Fruit fly (Drosophila melanogaster) whole organism: ENCODE results near the gene CG2663.
A peak's percentile ranks its signal among the peaks of the same experiment; 100 is the strongest.

Source experiments
- CG8478 ChIP-seq: fragments of >200 bp; optimal IDR thresholded peaks from 2 replicates; lab custom pipeline; 2018; ENCODE audit warnings: inconsistent platforms
- Dll ChIP-seq: fragments of >200 bp; optimal IDR thresholded peaks from 2 replicates; lab custom pipeline; 2017
- EcR ChIP-seq, 2 experiments: fragments of >200 bp; optimal IDR thresholded peaks; 2 replicates each; lab custom pipeline; 2017; ENCODE audit warnings: missing biosample characterization in 2 of 2, missing genetic modification characterization in 2 of 2, missing genetic modification reagents in 2 of 2
- pan ChIP-seq: fragments of >200 bp; optimal IDR thresholded peaks from 2 replicates; lab custom pipeline; 2017
- psq ChIP-seq: fragments of >200 bp; optimal IDR thresholded peaks from 2 replicates; lab custom pipeline; 2017
- usp ChIP-seq: fragments of >200 bp; optimal IDR thresholded peaks from 2 replicates; lab custom pipeline; 2017; ENCODE audit warnings: missing biosample characterization, missing genetic modification characterization, mixed read lengths

CG2663 gene

dm6 chr3R:5392621-5393020, 11.3 kb downstream of the CG2663 start, which contains the start of gene kkv:
Gene kkv, minus strand, starts transcription at chr3R:5392866.
- TF ChIP-seq pan (lab: Kevin White, UChicago) (no peak), usp (GFP tag; lab: Kevin White, UChicago) (no peak), psq (lab: Kevin White, UChicago) (no peak), EcR (GFP tag; optimal IDR thresholded peaks at IDR 0.05; lab: Kevin White, UChicago) (no peak), CG8478 (lab: Kevin White, UChicago) (no peak), Dll (lab: Kevin White, UChicago) (no peak)

DNA sequence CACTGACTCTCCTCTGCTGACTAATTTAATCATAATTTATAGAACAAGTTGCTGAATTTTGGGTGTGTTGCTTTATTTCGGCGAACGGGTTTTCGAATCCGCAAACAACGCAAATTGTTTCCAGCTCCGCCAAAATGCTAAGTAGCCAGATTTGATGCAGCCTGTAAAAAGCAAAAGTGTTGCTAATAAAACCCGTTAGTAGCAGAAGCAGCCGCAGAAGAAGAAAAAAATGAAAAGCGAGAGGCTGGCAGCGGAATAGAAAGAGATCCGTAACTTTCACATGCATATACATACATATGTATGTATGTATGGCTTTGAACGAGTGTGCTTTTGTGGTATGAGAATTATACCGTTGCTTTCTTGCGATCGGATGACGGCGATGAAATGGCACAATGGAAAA, 11.9 kb downstream of the CG2663 start:
- TF ChIP-seq CG8478 (lab: Kevin White, UChicago), result no peak
- no peak for TF ChIP-seq pan (lab: Kevin White, UChicago)
- no peak for TF ChIP-seq psq (lab: Kevin White, UChicago)

dm6 chr3R:5390095-5390663, 13.8 kb downstream of the CG2663 start:
- TF ChIP-seq EcR (GFP tag; optimal IDR thresholded peaks at IDR 0.05; lab: Kevin White, UChicago), result no peak
- no peak for TF ChIP-seq pan (lab: Kevin White, UChicago)
- TF ChIP-seq psq (lab: Kevin White, UChicago), result no peak
- TF ChIP-seq CG8478 (lab: Kevin White, UChicago), result no peak
- no peak for TF ChIP-seq Dll (lab: Kevin White, UChicago)
- no peak for TF ChIP-seq usp (GFP tag; lab: Kevin White, UChicago)

dm6 chr3R:5389435-5389834, 14.5 kb downstream of the CG2663 start:
- TF ChIP-seq usp (GFP tag; lab: Kevin White, UChicago), result no peak
- no peak for TF ChIP-seq EcR (GFP tag; optimal IDR thresholded peaks at IDR 0.05; lab: Kevin White, UChicago)
- TF ChIP-seq Dll (lab: Kevin White, UChicago), result no peak
- TF ChIP-seq psq (lab: Kevin White, UChicago), result no peak
- no peak for TF ChIP-seq pan (lab: Kevin White, UChicago)
- TF ChIP-seq CG8478 (lab: Kevin White, UChicago), result no peak

DNA sequence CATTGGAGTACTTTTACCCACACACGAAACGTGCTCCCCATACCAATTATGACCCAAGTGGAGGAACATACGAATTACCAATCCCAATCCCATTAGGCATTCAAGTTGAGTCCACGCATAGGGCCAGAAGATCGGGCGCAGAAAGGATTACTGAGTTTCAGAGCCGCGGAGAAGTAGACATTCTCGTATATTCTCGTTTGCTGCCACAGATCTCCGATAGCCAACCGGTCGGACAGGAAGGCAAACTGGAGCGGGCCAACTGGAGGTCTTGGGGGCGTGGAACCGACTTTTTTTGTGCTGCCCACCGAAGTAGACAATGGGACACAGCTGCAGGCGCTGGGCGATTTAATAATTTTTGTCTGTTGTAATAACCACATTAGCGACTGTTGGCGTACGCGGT, 14.9 kb downstream of the CG2663 start:
- TF ChIP-seq pan (lab: Kevin White, UChicago), result no peak
- TF ChIP-seq Dll (lab: Kevin White, UChicago), result no peak
- TF ChIP-seq psq (lab: Kevin White, UChicago), result no peak
- no peak for TF ChIP-seq CG8478 (lab: Kevin White, UChicago)
- no peak for TF ChIP-seq usp (GFP tag; lab: Kevin White, UChicago)
- no peak for TF ChIP-seq EcR (GFP tag; optimal IDR thresholded peaks at IDR 0.05; lab: Kevin White, UChicago)

DNA sequence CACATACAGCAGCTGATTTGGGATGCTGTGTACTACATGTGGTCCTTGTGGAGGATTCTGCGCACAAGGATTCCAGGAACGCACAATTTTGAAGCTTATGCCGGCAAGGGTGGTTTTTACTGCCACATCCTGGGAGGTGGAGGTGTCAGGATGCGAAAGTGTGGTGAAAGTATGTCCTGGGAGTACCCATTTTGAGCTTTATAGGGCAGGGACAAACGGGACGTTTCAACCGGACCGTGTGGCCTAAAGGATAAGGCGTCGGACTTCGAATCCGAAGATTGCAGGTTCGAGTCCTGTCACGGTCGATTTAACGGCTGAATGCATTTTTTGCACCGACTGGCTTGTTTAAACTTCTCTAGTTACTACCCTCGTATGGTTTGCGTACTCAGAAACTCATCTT, 15.9 kb downstream of the CG2663 start:
- no peak for TF ChIP-seq EcR (GFP tag; optimal IDR thresholded peaks at IDR 0.05; lab: Kevin White, UChicago)
- no peak for TF ChIP-seq pan (lab: Kevin White, UChicago)
- TF ChIP-seq CG8478 (lab: Kevin White, UChicago), result no peak
- TF ChIP-seq psq (lab: Kevin White, UChicago), result no peak
- no peak for TF ChIP-seq usp (GFP tag; lab: Kevin White, UChicago)
- no peak for TF ChIP-seq Dll (lab: Kevin White, UChicago)

dm6 chr3R:5387564-5387963, 16.4 kb downstream of the CG2663 start, which contains the start of gene CG14668:
Gene CG14668, minus strand, starts transcription at chr3R:5387664.
- TF ChIP-seq EcR (GFP tag; optimal IDR thresholded peaks at IDR 0.05; lab: Kevin White, UChicago), result no peak
- TF ChIP-seq Dll (lab: Kevin White, UChicago), result no peak
- no peak for TF ChIP-seq usp (GFP tag; lab: Kevin White, UChicago)
- TF ChIP-seq psq (lab: Kevin White, UChicago), result no peak
- no peak for TF ChIP-seq CG8478 (lab: Kevin White, UChicago)
- no peak for TF ChIP-seq pan (lab: Kevin White, UChicago)

- TF ChIP-seq usp (GFP tag; lab: Kevin White, UChicago) (no peak), CG8478 (lab: Kevin White, UChicago) (no peak), psq (lab: Kevin White, UChicago) (no peak), pan (lab: Kevin White, UChicago) (no peak), EcR (GFP tag; optimal IDR thresholded peaks at IDR 0.05; lab: Kevin White, UChicago) (no peak), Dll (lab: Kevin White, UChicago) (no peak)
Measured at dm6 chr3R:5385761-5386160, 18.2 kb downstream of the CG2663 start.

- TF ChIP-seq Dll (lab: Kevin White, UChicago), result no peak
- no peak for TF ChIP-seq psq (lab: Kevin White, UChicago)
- no peak for TF ChIP-seq CG8478 (lab: Kevin White, UChicago)
- TF ChIP-seq usp (GFP tag; lab: Kevin White, UChicago), result no peak
- TF ChIP-seq pan (lab: Kevin White, UChicago), result no peak
- TF ChIP-seq EcR (GFP tag; optimal IDR thresholded peaks at IDR 0.05; lab: Kevin White, UChicago), result no peak
Measured at dm6 chr3R:5376612-5377011, 27.3 kb downstream of the CG2663 start, which contains the start of gene 7B2. Gene 7B2, plus strand, starts transcription at chr3R:5376780.

DNA sequence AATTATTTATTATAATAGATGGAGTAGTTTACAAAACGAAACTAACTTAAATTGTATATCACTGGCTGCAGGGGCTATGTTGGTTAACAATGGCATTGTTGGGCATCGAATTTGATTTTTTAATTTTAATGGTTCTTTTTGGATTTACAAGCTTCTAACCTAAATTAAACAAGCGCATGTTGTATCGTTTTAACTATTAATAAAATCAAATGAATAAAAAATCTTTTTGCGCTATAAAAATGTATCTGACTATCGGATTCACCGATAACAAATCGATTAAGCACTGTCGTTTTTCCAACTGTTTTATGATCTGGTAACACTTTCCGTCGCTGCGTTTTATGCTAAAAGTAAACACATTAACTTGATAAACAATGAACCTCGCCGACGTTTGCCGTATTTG, 29.2 kb downstream of the CG2663 start, which contains the start of the genes hd and CG14667:
TSS of gene hd (minus strand) at position 243 of the 400 bp plus-strand sequence.
TSS of gene CG14667 (plus strand) at position 303 of the 400 bp plus-strand sequence.
- TF ChIP-seq psq (lab: Kevin White, UChicago), result no peak
- no peak for TF ChIP-seq usp (GFP tag; lab: Kevin White, UChicago)
- TF ChIP-seq Dll (lab: Kevin White, UChicago), result no peak
- TF ChIP-seq EcR (GFP tag; optimal IDR thresholded peaks at IDR 0.05; lab: Kevin White, UChicago), result no peak
- TF ChIP-seq CG8478 (lab: Kevin White, UChicago), result no peak
- TF ChIP-seq pan (lab: Kevin White, UChicago), result no peak

dm6 chr3R:5371563-5371962, 32.4 kb downstream of the CG2663 start, which contains the start of gene Polr2F:
Gene Polr2F, plus strand, starts transcription at chr3R:5371795.
- TF ChIP-seq usp (GFP tag; lab: Kevin White, UChicago) (no peak), pan (lab: Kevin White, UChicago) (no peak), psq (lab: Kevin White, UChicago) (peak; percentile 28)
